Worm (Caenorhabditis elegans) whole organism, midembryonic: ENCODE data around the gene B0546.3.

Experiments used
- cog-1 ChIP-seq: sonication (generic microtip); optimal IDR thresholded peaks from 2 replicates; lab custom pipeline; 2016; ENCODE audit warnings: missing genetic modification characterization, missing compliant biosample characterization
- flt-1 ChIP-seq: fragments of 200-800 bp; sonication (Bioruptor generic); IDR thresholded peaks from 2 replicates; pipeline ENCODE4 v1.3.6; 2022; ENCODE audit warnings: missing genetic modification characterization, missing compliant biosample characterization
- med-1 ChIP-seq: sonication (generic microtip); optimal IDR thresholded peaks from 2 replicates; lab custom pipeline; 2017; ENCODE audit warnings: missing genetic modification characterization, mild to moderate bottlenecking, missing compliant biosample characterization, antibody characterized with exemption, missing genetic modification reagents; ENCODE audit not compliant: insufficient read depth

ce11 chrIV:3399015-3399722, 16.5 kb upstream of the B0546.3 start, which contains the start of the genes dyf-3 and pdhb-1:
- TF ChIP-seq cog-1 (tag; lab: Kevin White, UChicago) (no peak), flt-1 (no peak), med-1 (no peak)
